Worm (Caenorhabditis elegans): ENCODE results near the gene nhr-264.

Gene nhr-264

ce11 chrIV:9261687-9262086, 32.0 kb downstream of the nhr-264 start, which contains the start of gene col-120:
TSS of gene col-120 (minus strand) at chrIV:9261787.
- TF ChIP-seq unc-62 (GFP tag; optimal IDR thresholded peaks at IDR 0.05 in 1 of 2) (peak in 1 of 2 experiments; percentile 55), unc-62 (tag; optimal IDR thresholded peaks at IDR 0.05) (no peak), hmg-1.1 (GFP tag; IDR thresholded peaks at IDR 0.05) (no peak), nhr-48 (tag; optimal IDR thresholded peaks at IDR 0.05) (peak; percentile 22)

ce11 chrIV:9260826-9261225, 32.9 kb downstream of the nhr-264 start:
- TF ChIP-seq set-16 (GFP tag; IDR thresholded peaks at IDR 0.05) (peak; percentile 69), unc-62 (GFP tag; optimal IDR thresholded peaks at IDR 0.05 in 1 of 2) (no peak), unc-62 (tag; optimal IDR thresholded peaks at IDR 0.05) (no peak), snpc-1.2 (GFP tag; IDR thresholded peaks at IDR 0.05) (peak; percentile 55; the same call in 1 of the 2 replicates)

- TF ChIP-seq T20F7.1 (GFP tag; optimal IDR thresholded peaks at IDR 0.05) (peak; percentile 94), lsy-2 (tag; optimal IDR thresholded peaks at IDR 0.05) (no peak), nhr-25 (tag; optimal IDR thresholded peaks at IDR 0.05; ENCODE audit: borderline replicate concordance, insufficient read depth) (no peak), mes-2 (tag; optimal IDR thresholded peaks at IDR 0.05; ENCODE audit: poor library complexity, severe bottlenecking) (peak; percentile 10), vab-7 (GFP tag; IDR thresholded peaks at IDR 0.05) (no peak), hif-1 (tag; optimal IDR thresholded peaks at IDR 0.05) (peak in 1 of 2 experiments; percentile 95), mxl-3 (GFP tag; optimal IDR thresholded peaks at IDR 0.05) (no peak), nhr-237 (tag; optimal IDR thresholded peaks at IDR 0.05) (no peak), nhr-42 (GFP tag; IDR thresholded peaks at IDR 0.05) (no peak), zfp-3 (GFP tag; conservative IDR thresholded peaks at IDR 0.05) (no peak), dpl-1 (GFP tag; optimal IDR thresholded peaks at IDR 0.05) (peak; percentile 24), dmd-8 (GFP tag; IDR thresholded peaks at IDR 0.05) (no peak), saeg-2 (GFP tag; IDR thresholded peaks at IDR 0.05) (no peak), aha-1 (tag) (peak; percentile 83)
Measured at ce11 chrIV:9260334-9260733, 33.4 kb downstream of the nhr-264 start.

ce11 chrIV:9259687-9260086, 34.0 kb downstream of the nhr-264 start, which contains the start of gene Y11D7A.10:
TSS of gene Y11D7A.10 (minus strand) at chrIV:9259768.
- TF ChIP-seq gei-8 (GFP tag; optimal IDR thresholded peaks at IDR 0.05), result no peak
- no peak for TF ChIP-seq ztf-11 (tag; optimal IDR thresholded peaks at IDR 0.05)
- no peak for TF ChIP-seq ceh-62 (tag; optimal IDR thresholded peaks at IDR 0.05)
- no peak for TF ChIP-seq jun-1 (tag; optimal IDR thresholded peaks at IDR 0.05)
- TF ChIP-seq skn-1 (tag; optimal IDR thresholded peaks at IDR 0.05), result no peak
- no peak for TF ChIP-seq lsy-2 (tag; optimal IDR thresholded peaks at IDR 0.05)
- no peak for TF ChIP-seq unc-39 (tag; optimal IDR thresholded peaks at IDR 0.05)
- TF ChIP-seq nhr-11 (tag; optimal IDR thresholded peaks at IDR 0.05), result no peak
- TF ChIP-seq aha-1 (tag), result peak; percentile 92
- no peak for TF ChIP-seq dpl-1 (GFP tag; optimal IDR thresholded peaks at IDR 0.05)
- TF ChIP-seq snpc-4 (tag; optimal IDR thresholded peaks at IDR 0.05), result no peak
- no peak for TF ChIP-seq nhr-42 (GFP tag; IDR thresholded peaks at IDR 0.05)
- TF ChIP-seq ceh-44 (GFP tag; IDR thresholded peaks at IDR 0.05), result no peak
- no peak for TF ChIP-seq egl-43 (GFP tag; IDR thresholded peaks at IDR 0.05)
- no peak for TF ChIP-seq D1046.2 (GFP tag; IDR thresholded peaks at IDR 0.05)
- TF ChIP-seq snpc-1.2 (GFP tag; IDR thresholded peaks at IDR 0.05), result no peak
- no peak for TF ChIP-seq lir-3 (tag; optimal IDR thresholded peaks at IDR 0.05)
- no peak for TF ChIP-seq F37D6.2 (tag; optimal IDR thresholded peaks at IDR 0.05)
- peak; percentile 72 to 89 for TF ChIP-seq hif-1 (tag; optimal IDR thresholded peaks at IDR 0.05)
- no peak for TF ChIP-seq fkh-10 (GFP tag; optimal IDR thresholded peaks at IDR 0.05)
- TF ChIP-seq lim-7 (GFP tag; IDR thresholded peaks at IDR 0.05), result no peak
- no peak for TF ChIP-seq daf-16 (GFP tag; optimal IDR thresholded peaks at IDR 0.05)
- peak; percentile 55 for TF ChIP-seq daf-16 (tag; optimal IDR thresholded peaks at IDR 0.05)
- no peak for TF ChIP-seq ama-1 (optimal IDR thresholded peaks at IDR 0.05)
- no peak for TF ChIP-seq spr-1 (tag; optimal IDR thresholded peaks at IDR 0.05)
- no peak for TF ChIP-seq Y48G9A.11 (GFP tag; IDR thresholded peaks at IDR 0.05)
- peak; percentile 6 for TF ChIP-seq hlh-30 (tag; optimal IDR thresholded peaks at IDR 0.05; ENCODE audit: insufficient read depth)
- TF ChIP-seq lin-39 (tag; optimal IDR thresholded peaks at IDR 0.05), result no peak
- TF ChIP-seq ceh-32 (tag; optimal IDR thresholded peaks at IDR 0.05; ENCODE audit: poor library complexity), result no peak
- no peak for TF ChIP-seq duxl-1 (tag; optimal IDR thresholded peaks at IDR 0.05; ENCODE audit: poor library complexity)
- TF ChIP-seq pqm-1 (tag; optimal IDR thresholded peaks at IDR 0.05), result no peak
